Worm (Caenorhabditis elegans): Measurements from ENCODE around the gene der-2.

der-2 gene

DNA sequence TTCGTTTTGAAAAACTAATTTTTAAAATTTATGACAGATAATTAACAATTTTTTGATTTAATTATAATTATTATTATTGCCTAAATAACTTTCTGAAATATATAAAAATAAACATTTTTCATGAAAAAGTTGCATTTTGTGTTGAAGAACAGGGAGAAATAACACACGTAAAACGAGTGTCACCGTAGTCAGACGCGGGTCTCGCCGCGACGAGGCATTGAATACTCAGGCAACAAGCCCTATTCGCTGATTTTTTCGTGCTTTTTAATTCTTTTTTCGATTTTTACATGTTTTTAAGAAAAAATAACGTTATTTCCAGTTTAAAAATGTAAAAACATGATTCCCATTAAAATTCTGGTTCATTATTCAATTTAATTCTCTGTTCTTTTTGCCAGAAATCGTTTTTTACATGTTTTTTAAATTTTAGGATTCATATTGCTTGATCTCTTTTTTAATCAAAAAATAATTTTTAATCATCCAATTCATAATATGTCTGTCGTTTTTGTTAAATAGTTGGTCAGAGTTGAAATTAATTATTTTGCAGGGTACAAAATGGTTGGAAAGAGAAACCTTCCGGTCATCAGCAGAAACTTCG is 14.9 kb downstream of the der-2 start, which contains the start of gene rpl-6:
TSS of gene rpl-6 (plus strand) at position 545 of the 595 bp plus-strand sequence.
- TF ChIP-seq unc-62 (GFP tag; optimal IDR thresholded peaks at IDR 0.05) (no peak), nhr-28 (tag; optimal IDR thresholded peaks at IDR 0.05) (no peak), lsy-12 (tag; optimal IDR thresholded peaks at IDR 0.05) (peak; percentile 90), jun-1 (tag; optimal IDR thresholded peaks at IDR 0.05) (peak; percentile 35), hmg-11 (tag; optimal IDR thresholded peaks at IDR 0.05) (peak; percentile 81), eor-1 (tag; optimal IDR thresholded peaks at IDR 0.05) (no peak), snpc-4 (tag; optimal IDR thresholded peaks at IDR 0.05) (peak; percentile 48), ceh-82 (tag; optimal IDR thresholded peaks at IDR 0.05) (no peak), ceh-16 (tag; optimal IDR thresholded peaks at IDR 0.05) (peak; percentile 21), egl-27 (tag; optimal IDR thresholded peaks at IDR 0.05) (peak; percentile 72), elt-2 (tag; optimal IDR thresholded peaks at IDR 0.05) (peak; percentile 66), ceh-28 (tag; optimal IDR thresholded peaks at IDR 0.05) (peak; percentile 60), nhr-43 (tag; optimal IDR thresholded peaks at IDR 0.05; ENCODE audit: poor library complexity, severe bottlenecking) (peak; percentile 79), daf-12 (tag; optimal IDR thresholded peaks at IDR 0.05) (no peak), egl-5 (tag; optimal IDR thresholded peaks at IDR 0.05) (peak; percentile 66), tbx-2 (tag; optimal IDR thresholded peaks at IDR 0.05) (peak; percentile 37), elt-1 (tag; optimal IDR thresholded peaks at IDR 0.05) (peak; percentile 18), mml-1 (tag; optimal IDR thresholded peaks at IDR 0.05) (no peak), lin-15B (tag; optimal IDR thresholded peaks at IDR 0.05) (peak; percentile 93), ztf-4 (tag; optimal IDR thresholded peaks at IDR 0.05) (peak; percentile 13), R02D3.7 (tag; optimal IDR thresholded peaks at IDR 0.05) (peak; percentile 84), nhr-237 (tag; optimal IDR thresholded peaks at IDR 0.05) (no peak), pqm-1 (tag; optimal IDR thresholded peaks at IDR 0.05) (peak; percentile 67), skn-1 (tag; optimal IDR thresholded peaks at IDR 0.05) (peak; percentile 77), nhr-77 (tag; optimal IDR thresholded peaks at IDR 0.05) (no peak), sea-2 (GFP tag; optimal IDR thresholded peaks at IDR 0.05) (no peak), ZK546.5 (tag; optimal IDR thresholded peaks at IDR 0.05) (peak; percentile 22), ceh-9 (tag; optimal IDR thresholded peaks at IDR 0.05) (no peak), elt-3 (tag; optimal IDR thresholded peaks at IDR 0.05) (peak in 1 of 3 experiments; percentile 72), mdl-1 (tag; optimal IDR thresholded peaks at IDR 0.05) (no peak), unc-39 (tag; optimal IDR thresholded peaks at IDR 0.05) (no peak), lin-39 (tag; optimal IDR thresholded peaks at IDR 0.05) (peak; percentile 73), nfya-1 (tag; optimal IDR thresholded peaks at IDR 0.05; ENCODE audit: insufficient read depth) (peak; percentile 98), nhr-12 (tag; optimal IDR thresholded peaks at IDR 0.05) (no peak), fos-1 (tag; optimal IDR thresholded peaks at IDR 0.05) (no peak), nhr-76 (tag; optimal IDR thresholded peaks at IDR 0.05) (peak; percentile 1), ama-1 (optimal IDR thresholded peaks at IDR 0.05) (peak; percentile 59), nhr-67 (tag; optimal IDR thresholded peaks at IDR 0.05) (no peak), fkh-10 (GFP tag; optimal IDR thresholded peaks at IDR 0.05) (peak; percentile 14), nhr-23 (tag; optimal IDR thresholded peaks at IDR 0.05) (peak; percentile 98), pha-4 (tag; optimal IDR thresholded peaks at IDR 0.05) (peak; percentile 98), nhr-25 (tag; optimal IDR thresholded peaks at IDR 0.05) (peak; percentile 88), zag-1 (tag; optimal IDR thresholded peaks at IDR 0.05) (no peak), fkh-2 (tag; optimal IDR thresholded peaks at IDR 0.05) (no peak), ztf-11 (tag; optimal IDR thresholded peaks at IDR 0.05) (no peak), aly-2 (tag; optimal IDR thresholded peaks at IDR 0.05) (no peak), nhr-11 (tag; optimal IDR thresholded peaks at IDR 0.05) (no peak)

All from whole organism, L3 larva.